Worm (Caenorhabditis elegans): ENCODE measurements around the gene Y39H10A.1.

Y39H10A.1 gene

DNA sequence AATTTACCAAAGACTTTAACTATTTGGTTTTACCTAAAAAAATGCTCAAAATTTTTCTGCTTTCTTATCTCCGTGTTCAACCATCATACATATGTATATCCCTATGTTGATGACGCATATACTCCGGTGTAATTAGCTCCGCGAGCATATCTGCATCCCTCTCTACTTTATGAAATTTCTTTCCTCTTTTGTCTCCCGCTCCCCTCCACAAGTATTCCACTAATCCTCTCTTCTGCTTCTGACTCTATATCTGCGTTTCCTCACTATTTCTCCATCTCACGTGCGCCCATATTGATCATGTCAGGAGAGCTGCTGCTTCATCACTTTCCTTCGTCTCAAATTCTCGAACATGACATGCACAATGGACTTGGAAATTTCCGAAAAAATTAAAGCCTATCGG lies 47.9 kb downstream of the Y39H10A.1 start, which contains the start of gene H10D18.1 (continued):
- TF ChIP-seq snu-23 (GFP tag; optimal IDR thresholded peaks at IDR 0.05) (peak; percentile 7), pag-3 (tag; optimal IDR thresholded peaks at IDR 0.05; ENCODE audit: borderline replicate concordance, insufficient read depth) (no peak), aly-2 (tag; optimal IDR thresholded peaks at IDR 0.05) (no peak), vab-15 (tag; optimal IDR thresholded peaks at IDR 0.05) (no peak), elt-3 (tag; optimal IDR thresholded peaks at IDR 0.05) (no peak), nhr-237 (tag; optimal IDR thresholded peaks at IDR 0.05) (no peak), lin-35 (GFP tag; optimal IDR thresholded peaks at IDR 0.05) (no peak), tlp-1 (tag; optimal IDR thresholded peaks at IDR 0.05) (no peak), lir-3 (tag; optimal IDR thresholded peaks at IDR 0.05; ENCODE audit: poor library complexity) (no peak), lin-13 (GFP tag; optimal IDR thresholded peaks at IDR 0.05) (no peak), pax-3 (tag; optimal IDR thresholded peaks at IDR 0.05) (peak; percentile 43), sox-4 (tag; optimal IDR thresholded peaks at IDR 0.05) (no peak), ceh-8 (GFP tag; optimal IDR thresholded peaks at IDR 0.05) (no peak), unc-98 (GFP tag; IDR thresholded peaks at IDR 0.05) (no peak), ama-1 (optimal IDR thresholded peaks at IDR 0.05) (no peak), nhr-12 (tag; optimal IDR thresholded peaks at IDR 0.05) (no peak), ceh-82 (tag; optimal IDR thresholded peaks at IDR 0.05) (no peak), mef-2 (tag; optimal IDR thresholded peaks at IDR 0.05) (no peak), zip-4 (GFP tag; optimal IDR thresholded peaks at IDR 0.05) (no peak), elt-2 (tag; optimal IDR thresholded peaks at IDR 0.05) (no peak), fos-1 (tag; optimal IDR thresholded peaks at IDR 0.05) (peak; percentile 5), tbx-2 (tag; optimal IDR thresholded peaks at IDR 0.05) (no peak), nhr-47 (tag; optimal IDR thresholded peaks at IDR 0.05) (peak; percentile 48), blmp-1 (tag; optimal IDR thresholded peaks at IDR 0.05) (no peak), unc-62 (GFP tag; optimal IDR thresholded peaks at IDR 0.05) (no peak), nhr-28 (tag; optimal IDR thresholded peaks at IDR 0.05) (no peak), Y116A8C.19 (tag; optimal IDR thresholded peaks at IDR 0.05; ENCODE audit: borderline replicate concordance) (no peak), swsn-7 (tag; optimal IDR thresholded peaks at IDR 0.05) (peak; percentile 7), dsc-1 (tag; optimal IDR thresholded peaks at IDR 0.05) (peak; percentile 77), efl-3 (GFP tag; optimal IDR thresholded peaks at IDR 0.05) (no peak), isw-1 (GFP tag; IDR thresholded peaks at IDR 0.05) (no peak)

Data from whole organism, L1 larva.